Fruit fly (Drosophila melanogaster): ENCODE results near the gene CG1677.

- TF ChIP-seq CG10631 (GFP tag; optimal IDR thresholded peaks at IDR 0.05) (no peak), Gug (GFP tag; IDR thresholded peaks at IDR 0.05) (no peak), OdsH (GFP tag; optimal IDR thresholded peaks at IDR 0.05) (no peak)
Observed at dm6 chrX:7252468-7252867, 153.1 kb downstream of the CG1677 start.

Data from whole organism, prepupa.